Worm (Caenorhabditis elegans) whole organism, midembryonic: ENCODE data around the gene T06E4.5.

Source experiments
- T22C8.4 ChIP-seq: fragments of 200-800 bp; sonication (Bioruptor generic); IDR thresholded peaks from 2 replicates; pipeline ENCODE4 v1.3.6; 2022; ENCODE audit warnings: missing genetic modification characterization, missing compliant biosample characterization
- cog-1 ChIP-seq: sonication (generic microtip); optimal IDR thresholded peaks from 2 replicates; lab custom pipeline; 2016; ENCODE audit warnings: missing genetic modification characterization, missing compliant biosample characterization
- med-1 ChIP-seq: sonication (generic microtip); optimal IDR thresholded peaks from 2 replicates; lab custom pipeline; 2017; ENCODE audit warnings: missing genetic modification characterization, mild to moderate bottlenecking, missing compliant biosample characterization, antibody characterized with exemption, missing genetic modification reagents; ENCODE audit not compliant: insufficient read depth
- ref-1 ChIP-seq: fragments of 200-800 bp; sonication (Bioruptor generic); conservative IDR thresholded peaks from 2 replicates; pipeline ENCODE4 v1.3.6; 2022; ENCODE audit warnings: missing genetic modification reagents, missing genetic modification characterization, missing compliant biosample characterization

DNA sequence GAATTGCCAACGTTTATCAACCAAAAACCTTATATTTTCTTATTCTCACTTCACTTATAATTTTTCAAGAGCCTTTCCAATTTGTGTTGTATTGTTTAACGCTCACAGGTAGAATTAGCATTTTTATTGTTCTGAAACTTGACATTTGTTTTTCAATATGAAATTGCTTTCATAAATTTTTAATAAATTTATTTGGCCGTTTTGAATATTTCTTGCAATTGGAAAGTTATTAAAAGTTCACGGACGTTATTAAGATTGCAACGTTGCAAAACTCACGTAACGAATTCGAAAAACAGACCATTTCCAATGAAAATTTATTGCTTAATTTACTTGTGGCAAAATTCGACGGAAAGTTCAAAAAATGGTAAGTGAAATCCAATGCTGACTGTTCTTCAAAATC, 40.7 kb upstream of the T06E4.5 start, which contains the start of gene K09G1.2:
- TF ChIP-seq med-1 (GFP tag; lab: Kevin White, UChicago) (no peak), cog-1 (tag; lab: Kevin White, UChicago) (no peak), ref-1 (GFP tag; lab: Robert Waterston, UW) (no peak), T22C8.4 (GFP tag; lab: Robert Waterston, UW) (no peak)
